Worm (Caenorhabditis elegans) whole organism, L2 larva: Measurements from ENCODE around the gene nifk-1.
"Not testable (repeated sequence)": the region's sequence is repeated elsewhere in the genome, so short reads cannot be mapped to it uniquely, and the experiment has no call there.

Source experiments
- C34F6.9 ChIP-seq: fragments of 150-350 bp; optimal IDR thresholded peaks from 2 replicates; lab custom pipeline; 2014; ENCODE audit warnings: missing biosample characterization, missing genetic modification characterization
- F13H6.1 ChIP-seq: sonication (generic microtip); optimal IDR thresholded peaks from 2 replicates; lab custom pipeline; 2016; ENCODE audit warnings: missing genetic modification characterization, missing compliant biosample characterization
- R02D3.7 ChIP-seq: fragments of 150-350 bp; optimal IDR thresholded peaks from 2 replicates; lab custom pipeline; 2014; ENCODE audit warnings: missing biosample characterization, missing genetic modification characterization
- ZK546.5 ChIP-seq: sonication (generic microtip); optimal IDR thresholded peaks from 2 replicates; lab custom pipeline; 2017; ENCODE audit warnings: missing biosample characterization, missing genetic modification characterization
- alr-1 ChIP-seq: fragments of 150-350 bp; optimal IDR thresholded peaks from 2 replicates; lab custom pipeline; 2014; ENCODE audit warnings: missing biosample characterization, missing genetic modification characterization
- aly-2 ChIP-seq: fragments of 150-350 bp; optimal IDR thresholded peaks from 2 replicates; lab custom pipeline; 2014; ENCODE audit warnings: missing biosample characterization, missing genetic modification characterization
- ama-1 ChIP-seq: fragments of 150-350 bp; optimal IDR thresholded peaks from 2 replicates; lab custom pipeline; 2018; ENCODE audit warnings: inconsistent platforms
- blmp-1 ChIP-seq: sonication (generic microtip); optimal IDR thresholded peaks from 2 replicates; lab custom pipeline; 2017; ENCODE audit warnings: missing genetic modification characterization, mild to moderate bottlenecking, missing compliant biosample characterization, antibody characterized with exemption, moderate library complexity; ENCODE audit not compliant: insufficient read depth
- ceh-16 ChIP-seq: fragments of 150-350 bp; optimal IDR thresholded peaks from 2 replicates; lab custom pipeline; 2014; ENCODE audit warnings: missing biosample characterization, missing genetic modification characterization
- ceh-82 ChIP-seq: fragments of 150-350 bp; optimal IDR thresholded peaks from 2 replicates; lab custom pipeline; 2014; ENCODE audit warnings: missing biosample characterization, missing genetic modification characterization
- crh-2 ChIP-seq: sonication (generic microtip); optimal IDR thresholded peaks from 2 replicates; lab custom pipeline; 2017; ENCODE audit warnings: missing biosample characterization, missing genetic modification characterization
- dmd-4 ChIP-seq: sonication (generic microtip); optimal IDR thresholded peaks from 2 replicates; lab custom pipeline; 2017; ENCODE audit warnings: missing biosample characterization, missing genetic modification characterization
- elt-1 ChIP-seq: fragments of 150-350 bp; optimal IDR thresholded peaks from 2 replicates; lab custom pipeline; 2014; ENCODE audit warnings: missing biosample characterization, missing genetic modification characterization
- elt-3 ChIP-seq: sonication (generic microtip); optimal IDR thresholded peaks from 2 replicates; lab custom pipeline; 2017; ENCODE audit warnings: missing biosample characterization, missing genetic modification characterization
- fos-1 ChIP-seq: fragments of 150-350 bp; optimal IDR thresholded peaks from 2 replicates; lab custom pipeline; 2014; ENCODE audit warnings: missing biosample characterization, missing genetic modification characterization
- gmeb-1 ChIP-seq: fragments of 150-350 bp; optimal IDR thresholded peaks from 2 replicates; lab custom pipeline; 2014; ENCODE audit warnings: missing biosample characterization, missing genetic modification characterization
- lin-11 ChIP-seq: fragments of 150-350 bp; sonication (generic microtip); optimal IDR thresholded peaks from 2 replicates; lab custom pipeline; 2014; ENCODE audit warnings: missing biosample characterization, missing genetic modification characterization, inconsistent platforms, mixed read lengths
- lin-13 ChIP-seq: fragments of 150-350 bp; optimal IDR thresholded peaks from 2 replicates; lab custom pipeline; 2014; ENCODE audit warnings: missing biosample characterization, missing genetic modification reagents, missing genetic modification characterization
- lin-39 ChIP-seq: fragments of 150-350 bp; optimal IDR thresholded peaks from 2 replicates; lab custom pipeline; 2014; ENCODE audit warnings: missing biosample characterization, missing genetic modification reagents, missing genetic modification characterization
- lsy-2 ChIP-seq, 2 experiments: fragments of 150-350 bp in 1 of 2; sonication (generic microtip) in 1 of 2; optimal IDR thresholded peaks; 2 replicates each; lab custom pipeline; 2014 to 2017; ENCODE audit warnings: missing biosample characterization in 2 of 2, missing genetic modification characterization in 2 of 2
- nhr-12 ChIP-seq: fragments of 150-350 bp; optimal IDR thresholded peaks from 2 replicates; lab custom pipeline; 2014; ENCODE audit warnings: missing biosample characterization, missing genetic modification characterization
- nhr-129 ChIP-seq: fragments of 150-350 bp; optimal IDR thresholded peaks from 2 replicates; lab custom pipeline; 2014; ENCODE audit warnings: missing biosample characterization, missing genetic modification characterization
- nhr-21 ChIP-seq: fragments of 150-350 bp; optimal IDR thresholded peaks from 2 replicates; lab custom pipeline; 2014; ENCODE audit warnings: missing biosample characterization, missing genetic modification characterization
- nhr-23 ChIP-seq: fragments of 150-350 bp; optimal IDR thresholded peaks from 2 replicates; lab custom pipeline; 2014; ENCODE audit warnings: missing biosample characterization, missing genetic modification reagents, missing genetic modification characterization
- nhr-25 ChIP-seq: fragments of 150-350 bp; sonication (generic microtip); optimal IDR thresholded peaks from 3 replicates; lab custom pipeline; 2014; ENCODE audit warnings: missing biosample characterization, missing genetic modification characterization
- peb-1 ChIP-seq: fragments of 150-350 bp; optimal IDR thresholded peaks from 2 replicates; lab custom pipeline; 2014; ENCODE audit warnings: missing biosample characterization, missing genetic modification characterization
- sem-4 ChIP-seq: fragments of 150-350 bp; optimal IDR thresholded peaks from 2 replicates; lab custom pipeline; 2014; ENCODE audit warnings: missing biosample characterization, missing genetic modification reagents, missing genetic modification characterization
- skn-1 ChIP-seq: sonication (generic microtip); optimal IDR thresholded peaks from 2 replicates; lab custom pipeline; 2017; ENCODE audit warnings: missing biosample characterization, missing genetic modification characterization
- sma-3 ChIP-seq: sonication (generic microtip); optimal IDR thresholded peaks from 2 replicates; lab custom pipeline; 2016; ENCODE audit warnings: missing genetic modification reagents, missing genetic modification characterization, missing compliant biosample characterization
- sma-9 ChIP-seq, 2 experiments: fragments of 150-350 bp in 1 of 2; sonication (generic microtip) in 1 of 2; optimal IDR thresholded peaks; 2 replicates each; lab custom pipeline; 2014 to 2016; ENCODE audit warnings: missing genetic modification characterization in 2 of 2, mild to moderate bottlenecking in 1 of 2, missing biosample characterization in 1 of 2, missing compliant biosample characterization in 1 of 2, missing genetic modification reagents in 1 of 2, moderate library complexity in 1 of 2
- snpc-4 ChIP-seq: fragments of 150-350 bp; optimal IDR thresholded peaks from 2 replicates; lab custom pipeline; 2014; ENCODE audit warnings: missing biosample characterization, missing genetic modification characterization
- unc-39 ChIP-seq: fragments of 150-350 bp; optimal IDR thresholded peaks from 2 replicates; lab custom pipeline; 2014; ENCODE audit warnings: missing biosample characterization, missing genetic modification characterization
- unc-55 ChIP-seq: fragments of 150-350 bp; sonication (generic microtip); optimal IDR thresholded peaks from 3 replicates; lab custom pipeline; 2014; ENCODE audit warnings: missing biosample characterization, missing genetic modification reagents, missing genetic modification characterization
- unc-62 ChIP-seq: fragments of 150-350 bp; optimal IDR thresholded peaks from 2 replicates; lab custom pipeline; 2014; ENCODE audit warnings: missing biosample characterization, missing genetic modification reagents, missing genetic modification characterization
- zag-1 ChIP-seq: fragments of 150-350 bp; optimal IDR thresholded peaks from 2 replicates; lab custom pipeline; 2014; ENCODE audit warnings: missing biosample characterization, missing genetic modification characterization
- ztf-1 ChIP-seq: fragments of 200-800 bp; sonication (Bioruptor generic); conservative IDR thresholded peaks from 2 replicates; pipeline ENCODE4 v1.3.6; 2022; ENCODE audit warnings: missing genetic modification characterization, missing compliant biosample characterization

The nifk-1 gene

DNA sequence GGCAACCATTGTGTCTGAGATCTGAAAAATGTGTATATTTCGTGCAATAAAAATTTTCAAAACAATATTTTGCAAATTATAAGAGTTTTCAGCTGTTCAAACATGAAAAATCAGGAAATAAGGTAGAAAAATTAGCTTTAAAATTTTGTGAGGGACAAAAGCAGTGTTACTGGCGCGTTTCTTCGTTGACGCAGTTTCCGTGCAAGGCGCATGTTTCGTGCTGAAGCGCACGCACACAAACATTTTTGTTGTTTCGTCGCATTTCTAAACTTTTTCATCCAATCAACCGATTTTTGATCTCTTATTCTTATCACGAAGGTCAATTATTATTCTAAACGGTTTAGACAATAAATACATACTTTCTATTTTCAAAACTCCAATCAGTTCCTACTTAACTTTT lies at the start of gene nifk-1:
nifk-1 (minus strand) TSS at position 27 of the 400 bp plus-strand sequence.
- TF ChIP-seq elt-3 (tag; lab: Kevin White, UChicago) (no peak), F13H6.1 (tag; lab: Kevin White, UChicago) (peak; percentile 50), blmp-1 (tag; lab: Kevin White, UChicago) (peak; percentile 37), sem-4 (tag; lab: Kevin White, UChicago) (peak; percentile 10), gmeb-1 (peak; percentile 76), unc-55 (GFP tag; lab: Kevin White, UChicago) (peak; percentile 77), lsy-2 (tag; optimal IDR thresholded peaks at IDR 0.05; lab: Kevin White, UChicago) (peak; percentile 9 to 87), nhr-25 (tag; lab: Kevin White, UChicago) (peak; percentile 60), nhr-129 (peak; percentile 79), unc-39 (tag; lab: Kevin White, UChicago) (no peak), sma-3 (peak; percentile 58), lin-11 (tag; lab: Kevin White, UChicago) (peak; percentile 28), nhr-21 (peak; percentile 21), peb-1 (tag; lab: Kevin White, UChicago) (no peak), lin-13 (GFP tag; lab: Kevin White, UChicago) (peak; percentile 29), fos-1 (tag; lab: Kevin White, UChicago) (peak; percentile 70), crh-2 (tag; lab: Kevin White, UChicago) (peak; percentile 60), sma-9 (GFP tag; optimal IDR thresholded peaks at IDR 0.05; lab: Kevin White, UChicago) (peak; percentile 52), sma-9 (tag; optimal IDR thresholded peaks at IDR 0.05; lab: Kevin White, UChicago) (no peak), C34F6.9 (peak; percentile 86), ceh-16 (tag; lab: Kevin White, UChicago) (no peak)

DNA sequence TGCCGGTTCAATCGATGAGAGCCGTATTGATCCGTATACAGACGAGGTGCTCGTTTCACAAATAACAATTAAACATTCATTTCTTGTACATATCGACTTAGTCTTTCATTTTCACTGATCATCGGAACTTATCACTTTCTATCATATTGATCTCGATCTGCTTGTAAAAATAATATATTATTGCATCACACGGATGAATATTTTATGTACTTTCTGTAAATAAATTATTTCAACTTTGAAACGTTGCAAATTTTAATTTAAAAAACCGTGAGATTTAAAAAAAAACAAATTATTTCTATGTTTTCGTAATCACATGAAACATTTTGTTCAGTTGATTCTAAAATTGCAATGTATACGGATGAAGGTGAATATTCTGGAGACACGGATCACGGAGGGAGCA lies 49.5 kb upstream of the nifk-1 start, which contains the start of gene twk-6:
twk-6 (plus strand) TSS at position 301 of the 400 bp plus-strand sequence.
- TF ChIP-seq ama-1 (lab: Kevin White, UChicago); unc-62 (GFP tag; lab: Kevin White, UChicago); nhr-23: not testable (repeated sequence)

- TF ChIP-seq R02D3.7 (tag; lab: Kevin White, UChicago), result no peak
- TF ChIP-seq crh-2 (tag; lab: Kevin White, UChicago), result peak; percentile 29
- no peak for TF ChIP-seq unc-55 (GFP tag; lab: Kevin White, UChicago)
- TF ChIP-seq zag-1 (tag; lab: Kevin White, UChicago), result no peak
- TF ChIP-seq ztf-1, result no peak
- peak; percentile 27 for TF ChIP-seq nhr-129
- no peak for TF ChIP-seq nhr-12 (tag; lab: Kevin White, UChicago)
- TF ChIP-seq fos-1 (tag; lab: Kevin White, UChicago), result peak; percentile 78
- TF ChIP-seq aly-2 (tag; lab: Kevin White, UChicago), result no peak
- TF ChIP-seq lsy-2 (tag; optimal IDR thresholded peaks at IDR 0.05; lab: Kevin White, UChicago), result peak in 1 of 2 experiments; percentile 28
- TF ChIP-seq peb-1 (tag; lab: Kevin White, UChicago), result no peak
- TF ChIP-seq, all 48 proteins: peak for 4
Measured at ce11 chrIII:4740820-4741219, 47.7 kb upstream of the nifk-1 start.

- no peak for TF ChIP-seq alr-1 (tag; lab: Kevin White, UChicago)
- no peak for TF ChIP-seq ceh-82 (tag; lab: Kevin White, UChicago)
- TF ChIP-seq lin-13 (GFP tag; lab: Kevin White, UChicago), result no peak
- TF ChIP-seq crh-2 (tag; lab: Kevin White, UChicago), result no peak
- no peak for TF ChIP-seq skn-1 (tag; lab: Kevin White, UChicago)
- no peak for TF ChIP-seq dmd-4 (tag; lab: Kevin White, UChicago)
- TF ChIP-seq sma-3, result no peak
- TF ChIP-seq elt-1 (tag; lab: Kevin White, UChicago), result no peak
- no peak for TF ChIP-seq snpc-4 (tag; lab: Kevin White, UChicago)
- no peak for TF ChIP-seq unc-39 (tag; lab: Kevin White, UChicago)
- no peak for TF ChIP-seq peb-1 (tag; lab: Kevin White, UChicago)
- TF ChIP-seq blmp-1 (tag; lab: Kevin White, UChicago), result no peak
- TF ChIP-seq ZK546.5 (tag; lab: Kevin White, UChicago), result no peak
- no peak for TF ChIP-seq nhr-25 (tag; lab: Kevin White, UChicago)
- TF ChIP-seq ama-1 (lab: Kevin White, UChicago), result no peak
- TF ChIP-seq fos-1 (tag; lab: Kevin White, UChicago), result no peak
- no peak for TF ChIP-seq aly-2 (tag; lab: Kevin White, UChicago)
- TF ChIP-seq lsy-2 (tag; optimal IDR thresholded peaks at IDR 0.05; lab: Kevin White, UChicago), result no peak
- TF ChIP-seq F13H6.1 (tag; lab: Kevin White, UChicago), result no peak
- TF ChIP-seq lin-39 (tag; lab: Kevin White, UChicago), result no peak
Measured at ce11 chrIII:4739975-4740374, 46.9 kb upstream of the nifk-1 start, which contains the start of gene ras-2. TSS of gene ras-2 (minus strand) at chrIII:4740075.
